Fruit fly (Drosophila melanogaster) whole organism, adult: ENCODE results near the gene Aldh7A1.
A peak's percentile ranks its signal among the peaks of the same experiment; 100 is the strongest.

Experiments used
- CG11617 ChIP-seq: fragments of 200-800 bp; sonication (Bioruptor generic); optimal IDR thresholded peaks from 2 replicates; lab custom pipeline; 2017; ENCODE audit warnings: mild to moderate bottlenecking, missing biosample characterization, missing genetic modification reagents, missing genetic modification characterization
- CG12768 ChIP-seq: fragments of 200-800 bp; sonication (Bioruptor generic); optimal IDR thresholded peaks from 2 replicates; lab custom pipeline; 2017; ENCODE audit warnings: missing biosample characterization, missing genetic modification characterization, mild to moderate bottlenecking, moderate library complexity, missing genetic modification reagents
- CG1620 ChIP-seq: fragments of 200-800 bp; sonication (Bioruptor generic); optimal IDR thresholded peaks from 2 replicates; lab custom pipeline; 2016; ENCODE audit warnings: missing biosample characterization, missing genetic modification characterization
- CG7101 ChIP-seq: fragments of 200-800 bp; sonication (Bioruptor generic); optimal IDR thresholded peaks from 2 replicates; lab custom pipeline; 2018; ENCODE audit warnings: missing biosample characterization, mild to moderate bottlenecking, missing genetic modification characterization, moderate library complexity
- Mnt ChIP-seq: fragments of 200-800 bp; sonication (Bioruptor generic); optimal IDR thresholded peaks from 2 replicates; lab custom pipeline; 2016; ENCODE audit warnings: missing biosample characterization, mild to moderate bottlenecking, missing genetic modification characterization
- bab1 ChIP-seq: fragments of 200-800 bp; sonication (Bioruptor generic); optimal IDR thresholded peaks from 3 replicates; lab custom pipeline; 2019; ENCODE audit warnings: missing biosample characterization, mild to moderate bottlenecking, missing genetic modification characterization, moderate library complexity
- cic ChIP-seq: fragments of 200-800 bp; sonication (Bioruptor generic); optimal IDR thresholded peaks from 2 replicates; lab custom pipeline; 2017; ENCODE audit warnings: missing biosample characterization, mild to moderate bottlenecking, missing genetic modification characterization, moderate library complexity
- cnc ChIP-seq, 2 experiments: fragments of >200 bp; optimal IDR thresholded peaks; 2 replicates each; lab custom pipeline; 2017

dm6 chr3L:19294235-19294612, 25.5 kb upstream of the Aldh7A1 start, which contains the start of gene fal:
- TF ChIP-seq CG7101 (tag; lab: Kevin White, UChicago) (no peak), Mnt (GFP tag; lab: Kevin White, UChicago) (no peak), cic (no peak), CG1620 (GFP tag; lab: Kevin White, UChicago) (peak; percentile 44), cnc (optimal IDR thresholded peaks at IDR 0.05; lab: Kevin White, UChicago) (no peak), CG11617 (GFP tag; lab: Kevin White, UChicago) (no peak), CG12768 (GFP tag; lab: Kevin White, UChicago) (no peak), bab1 (GFP tag; lab: Kevin White, UChicago) (no peak)
